Fruit fly (Drosophila melanogaster) whole organism, embryonic: ENCODE measurements around the gene CG43658.

Experiments used
- CG12236 ChIP-seq: fragments of 200-800 bp; sonication (Bioruptor generic); optimal IDR thresholded peaks from 2 replicates; lab custom pipeline; 2016; ENCODE audit warnings: missing biosample characterization, missing genetic modification characterization
- CG12299 ChIP-seq: fragments of 200-800 bp; sonication (Bioruptor generic); optimal IDR thresholded peaks from 2 replicates; lab custom pipeline; 2018; ENCODE audit warnings: missing biosample characterization, mild to moderate bottlenecking, missing genetic modification characterization
- CG12744 ChIP-seq: fragments of 200-800 bp; sonication (Bioruptor generic); optimal IDR thresholded peaks from 2 replicates; lab custom pipeline; 2016; ENCODE audit warnings: missing biosample characterization, missing genetic modification characterization
- CG14014 ChIP-seq: fragments of 200-800 bp; sonication (Bioruptor generic); IDR thresholded peaks from 2 replicates; pipeline ENCODE4 v1.3.6; 2022; ENCODE audit warnings: missing biosample characterization, missing genetic modification characterization
- CG14667 ChIP-seq: fragments of 200-800 bp; sonication (Bioruptor generic); IDR thresholded peaks from 2 replicates; pipeline ENCODE4 v1.3.6; 2022; ENCODE audit warnings: missing biosample characterization, missing genetic modification characterization
- CG15011 ChIP-seq: fragments of 200-800 bp; sonication (Bioruptor generic); optimal IDR thresholded peaks from 3 replicates; lab custom pipeline; 2018; ENCODE audit warnings: missing biosample characterization, mild to moderate bottlenecking, missing genetic modification characterization
- CG15269 ChIP-seq: fragments of 200-800 bp; sonication (Bioruptor generic); optimal IDR thresholded peaks from 2 replicates; lab custom pipeline; 2018; ENCODE audit warnings: missing biosample characterization, mild to moderate bottlenecking, missing genetic modification characterization, moderate library complexity
- CG18599 ChIP-seq: fragments of 200-800 bp; sonication (Bioruptor generic); optimal IDR thresholded peaks from 3 replicates; lab custom pipeline; 2017; ENCODE audit warnings: missing biosample characterization, missing genetic modification characterization, mild to moderate bottlenecking, moderate library complexity, missing genetic modification reagents
- CG18619 ChIP-seq: fragments of 200-800 bp; sonication (Bioruptor generic); optimal IDR thresholded peaks from 3 replicates; lab custom pipeline; 2017; ENCODE audit warnings: missing biosample characterization, mild to moderate bottlenecking, missing genetic modification characterization
- CG4424 ChIP-seq: fragments of 200-800 bp; sonication (Bioruptor generic); optimal IDR thresholded peaks from 3 replicates; lab custom pipeline; 2016; ENCODE audit warnings: missing biosample characterization, missing genetic modification characterization
- CG5180 ChIP-seq: fragments of 200-800 bp; sonication (Bioruptor generic); optimal IDR thresholded peaks from 3 replicates; lab custom pipeline; 2017; ENCODE audit warnings: missing biosample characterization, missing genetic modification characterization, mild to moderate bottlenecking, moderate library complexity, missing genetic modification reagents
- CG7357 ChIP-seq: fragments of 200-800 bp; sonication (Bioruptor generic); IDR thresholded peaks from 3 replicates; pipeline ENCODE4 v1.3.6; 2022; ENCODE audit warnings: missing biosample characterization, missing genetic modification characterization
- CG7839 ChIP-seq: fragments of 200-800 bp; sonication (Bioruptor generic); optimal IDR thresholded peaks from 3 replicates; lab custom pipeline; 2018; ENCODE audit warnings: missing biosample characterization, mild to moderate bottlenecking, missing genetic modification characterization, moderate library complexity
- D19A ChIP-seq: fragments of 200-800 bp; optimal IDR thresholded peaks from 3 replicates; lab custom pipeline; 2019; ENCODE audit warnings: missing biosample characterization, mild to moderate bottlenecking, missing genetic modification characterization, moderate library complexity
- H2.0 ChIP-seq: fragments of 200-800 bp; sonication (Bioruptor generic); IDR thresholded peaks from 2 replicates; pipeline ENCODE4 v1.3.6; 2022; ENCODE audit warnings: missing biosample characterization, missing genetic modification characterization
- HLH4C ChIP-seq: fragments of 200-800 bp; sonication (Bioruptor generic); IDR thresholded peaks from 3 replicates; pipeline ENCODE4 v1.3.6; 2022; ENCODE audit warnings: missing biosample characterization, missing genetic modification characterization; ENCODE audit not compliant: partially characterized antibody
- Mad ChIP-seq: fragments of 200-800 bp; sonication (Bioruptor generic); optimal IDR thresholded peaks from 2 replicates; lab custom pipeline; 2016; ENCODE audit warnings: missing biosample characterization, missing genetic modification characterization
- NK7.1 ChIP-seq: fragments of 200-800 bp; sonication (Bioruptor generic); optimal IDR thresholded peaks from 3 replicates; lab custom pipeline; 2016; ENCODE audit warnings: missing biosample characterization, missing genetic modification characterization
- Nf-YA ChIP-seq: fragments of 200-800 bp; sonication (Bioruptor generic); IDR thresholded peaks from 2 replicates; pipeline ENCODE4 v1.3.6; 2022; ENCODE audit warnings: missing biosample characterization, missing genetic modification characterization
- Rx ChIP-seq: fragments of 200-800 bp; sonication (Bioruptor generic); IDR thresholded peaks from 2 replicates; pipeline ENCODE4 v1.3.6; 2022; ENCODE audit warnings: missing biosample characterization, missing genetic modification characterization
- Usf ChIP-seq: fragments of 200-800 bp; sonication (Bioruptor generic); optimal IDR thresholded peaks from 2 replicates; lab custom pipeline; 2017; ENCODE audit warnings: missing genotype, missing biosample characterization, missing genetic modification characterization
- Xrp1 ChIP-seq: fragments of 200-800 bp; sonication (Bioruptor generic); IDR thresholded peaks from 2 replicates; pipeline ENCODE4 v1.3.6; 2022; ENCODE audit warnings: missing biosample characterization, missing genetic modification characterization
- bbx ChIP-seq: fragments of 200-800 bp; sonication (Bioruptor generic); IDR thresholded peaks from 2 replicates; pipeline ENCODE4 v1.3.6; 2022; ENCODE audit warnings: missing biosample characterization, missing genetic modification characterization; ENCODE audit not compliant: partially characterized antibody
- chn ChIP-seq: fragments of 200-800 bp; sonication (Bioruptor generic); optimal IDR thresholded peaks from 2 replicates; lab custom pipeline; 2016; ENCODE audit warnings: missing biosample characterization, missing genetic modification characterization
- ci ChIP-seq: fragments of 200-800 bp; sonication (Bioruptor generic); IDR thresholded peaks from 3 replicates; pipeline ENCODE4 v1.3.6; 2022; ENCODE audit warnings: missing biosample characterization, missing genetic modification characterization
- crol ChIP-seq: fragments of 200-800 bp; sonication (Bioruptor generic); IDR thresholded peaks from 2 replicates; pipeline ENCODE4 v1.3.6; 2022; ENCODE audit warnings: missing biosample characterization, missing genetic modification characterization
- danr ChIP-seq: fragments of 200-800 bp; sonication (Bioruptor generic); IDR thresholded peaks from 2 replicates; pipeline ENCODE4 v1.3.6; 2022; ENCODE audit warnings: missing biosample characterization, missing genetic modification characterization
- dmrt99B ChIP-seq: fragments of 200-800 bp; sonication (Bioruptor generic); optimal IDR thresholded peaks from 2 replicates; lab custom pipeline; 2018; ENCODE audit warnings: missing biosample characterization, mild to moderate bottlenecking, missing genetic modification characterization, moderate library complexity
- exex ChIP-seq: fragments of 200-800 bp; sonication (Bioruptor generic); optimal IDR thresholded peaks from 4 replicates; lab custom pipeline; 2018; ENCODE audit warnings: missing biosample characterization, mild to moderate bottlenecking, missing genetic modification characterization, moderate library complexity
- eyg ChIP-seq: fragments of 200-800 bp; sonication (Bioruptor generic); optimal IDR thresholded peaks from 3 replicates; lab custom pipeline; 2016; ENCODE audit warnings: missing biosample characterization, missing genetic modification characterization
- fd102C ChIP-seq: fragments of 200-800 bp; sonication (Bioruptor generic); optimal IDR thresholded peaks from 2 replicates; lab custom pipeline; 2018; ENCODE audit warnings: missing biosample characterization, mild to moderate bottlenecking, missing genetic modification characterization, moderate library complexity
- fru ChIP-seq: fragments of >200 bp; optimal IDR thresholded peaks from 2 replicates; lab custom pipeline; 2017
- gt ChIP-seq: fragments of 200-800 bp; sonication (Bioruptor generic); IDR thresholded peaks from 2 replicates; pipeline ENCODE4 v1.3.6; 2022; ENCODE audit warnings: missing biosample characterization, missing genetic modification characterization
- jumu ChIP-seq: fragments of 200-800 bp; sonication (Bioruptor generic); optimal IDR thresholded peaks from 3 replicates; lab custom pipeline; 2016; ENCODE audit warnings: missing biosample characterization, missing genetic modification characterization
- lab ChIP-seq: fragments of 200-800 bp; sonication (Bioruptor generic); optimal IDR thresholded peaks from 3 replicates; lab custom pipeline; 2017; ENCODE audit warnings: missing biosample characterization, missing genetic modification characterization, mild to moderate bottlenecking, moderate library complexity, missing genetic modification reagents
- maf-S ChIP-seq: fragments of 200-800 bp; sonication (Bioruptor generic); optimal IDR thresholded peaks from 2 replicates; lab custom pipeline; 2016; ENCODE audit warnings: missing biosample characterization, missing genetic modification characterization
- mirr ChIP-seq: fragments of 200-800 bp; sonication (Bioruptor generic); optimal IDR thresholded peaks from 3 replicates; lab custom pipeline; 2018; ENCODE audit warnings: missing biosample characterization, mild to moderate bottlenecking, missing genetic modification characterization
- odd ChIP-seq: fragments of 200-800 bp; sonication (Bioruptor generic); optimal IDR thresholded peaks from 2 replicates; lab custom pipeline; 2017; ENCODE audit warnings: missing biosample characterization, mild to moderate bottlenecking, missing genetic modification characterization
- pan ChIP-seq, 4 experiments: fragments of >200 bp in 3 of 4; fragments of 200-800 bp in 1 of 4; sonication (Bioruptor generic) in 1 of 4; optimal IDR thresholded peaks in 3 of 4; IDR thresholded peaks in 1 of 4; 2 replicates each; pipeline versions ENCODE4 v1.3.6 to Lab custom; 2017 to 2022; ENCODE audit warnings: missing biosample characterization in 2 of 4, missing genetic modification characterization in 2 of 4, mixed read lengths in 1 of 4
- pita ChIP-seq: fragments of 200-800 bp; sonication (Bioruptor generic); optimal IDR thresholded peaks from 2 replicates; lab custom pipeline; 2017; ENCODE audit warnings: missing biosample characterization, mild to moderate bottlenecking, missing genetic modification characterization
- pnt ChIP-seq: fragments of 200-800 bp; sonication (Bioruptor generic); optimal IDR thresholded peaks from 3 replicates; lab custom pipeline; 2016; ENCODE audit warnings: missing biosample characterization, missing genetic modification characterization
- ro ChIP-seq: fragments of 200-800 bp; sonication (Bioruptor generic); IDR thresholded peaks from 2 replicates; pipeline ENCODE4 v1.3.6; 2022; ENCODE audit warnings: missing biosample characterization, missing genetic modification characterization
- salm ChIP-seq: fragments of 200-800 bp; sonication (Bioruptor generic); optimal IDR thresholded peaks from 2 replicates; lab custom pipeline; 2018; ENCODE audit warnings: missing biosample characterization, mild to moderate bottlenecking, missing genetic modification characterization
- schlank ChIP-seq: fragments of 200-800 bp; sonication (Bioruptor generic); optimal IDR thresholded peaks from 2 replicates; lab custom pipeline; 2018; ENCODE audit warnings: missing biosample characterization, mild to moderate bottlenecking, missing genetic modification characterization
- sens ChIP-seq: fragments of 200-800 bp; sonication (Bioruptor generic); peaks from one replicate; lab custom pipeline; 2016; ENCODE audit warnings: missing biosample characterization, missing genetic modification characterization
- sens-2 ChIP-seq: fragments of 200-800 bp; sonication (Bioruptor generic); IDR thresholded peaks from 2 replicates; pipeline ENCODE4 v1.3.6; 2022; ENCODE audit warnings: missing biosample characterization, missing genetic modification characterization
- ssp ChIP-seq: fragments of 200-800 bp; sonication (Bioruptor generic); IDR thresholded peaks from 2 replicates; pipeline ENCODE4 v1.3.6; 2022; ENCODE audit warnings: missing biosample characterization, missing genetic modification characterization
- tap ChIP-seq: fragments of 200-800 bp; optimal IDR thresholded peaks from 3 replicates; lab custom pipeline; 2019; ENCODE audit warnings: missing biosample characterization, mild to moderate bottlenecking, missing genetic modification characterization, moderate library complexity
- unc-4 ChIP-seq: fragments of 200-800 bp; sonication (Bioruptor generic); IDR thresholded peaks from 2 replicates; pipeline ENCODE4 v1.3.6; 2022; ENCODE audit warnings: missing biosample characterization, missing genetic modification characterization; ENCODE audit not compliant: partially characterized antibody
- vvl ChIP-seq: fragments of 200-800 bp; sonication (Bioruptor generic); IDR thresholded peaks from 2 replicates; pipeline ENCODE4 v1.3.6; 2022; ENCODE audit warnings: missing biosample characterization, missing genetic modification characterization
- zf30C ChIP-seq: fragments of 200-800 bp; sonication (Bioruptor generic); optimal IDR thresholded peaks from 3 replicates; lab custom pipeline; 2018; ENCODE audit warnings: missing biosample characterization, mild to moderate bottlenecking, missing genetic modification characterization

Gene CG43658

dm6 chrX:17508906-17509305 is 52.1 kb downstream of the CG43658 start (continued):
- TF ChIP-seq exex (no peak), Mad (GFP tag; lab: Kevin White, UChicago) (peak; percentile 33), CG7357 (GFP tag; lab: Robert Waterston, UW) (no peak), eyg (GFP tag; lab: Kevin White, UChicago) (no peak), vvl (peak; percentile 78), CG18599 (GFP tag; lab: Kevin White, UChicago) (peak; percentile 56), fru (no peak), CG4424 (GFP tag; lab: Kevin White, UChicago) (peak; percentile 48), CG14014 (GFP tag; lab: Robert Waterston, UW) (no peak), jumu (GFP tag; lab: Kevin White, UChicago) (no peak), HLH4C (GFP tag; lab: Robert Waterston, UW) (no peak), ci (GFP tag; lab: Robert Waterston, UW) (peak; percentile 85), NK7.1 (GFP tag; lab: Kevin White, UChicago) (peak; percentile 6), tap (peak; percentile 37), Nf-YA (GFP tag; lab: Robert Waterston, UW) (no peak), bbx (no peak), unc-4 (no peak), ssp (GFP tag; lab: Robert Waterston, UW) (0 out of 2 replicates have a peak, but pooled peaks have one; percentile 17), Usf (GFP tag; lab: Kevin White, UChicago) (peak; percentile 7), chn (GFP tag; lab: Kevin White, UChicago) (peak; percentile 59), pan (optimal IDR thresholded peaks at IDR 0.05; lab: Kevin White, UChicago) (no peak), pan (GFP tag; optimal IDR thresholded peaks at IDR 0.05 in 1 of 2, IDR thresholded peaks at IDR 0.05 in 1 of 2) (peak in 1 of 2 experiments; percentile 15), sens-2 (GFP tag; lab: Robert Waterston, UW) (0 out of 2 replicates have a peak, but pooled peaks have one; percentile 32), Xrp1 (GFP tag; lab: Robert Waterston, UW) (peak; percentile 78), CG5180 (GFP tag; lab: Kevin White, UChicago) (peak; percentile 0), fd102C (GFP tag; lab: Kevin White, UChicago) (peak; percentile 66), H2.0 (GFP tag; lab: Robert Waterston, UW) (peak; percentile 64), maf-S (GFP tag; lab: Kevin White, UChicago) (no peak), sens (GFP tag; lab: Kevin White, UChicago) (peak; percentile 93), pita (GFP tag; lab: Kevin White, UChicago) (no peak), mirr (GFP tag; lab: Kevin White, UChicago) (no peak), schlank (no peak), salm (tag; lab: Kevin White, UChicago) (no peak), zf30C (GFP tag; lab: Kevin White, UChicago) (peak; percentile 80), CG18619 (peak; percentile 3), CG12744 (GFP tag; lab: Kevin White, UChicago) (peak; percentile 0), dmrt99B (peak; percentile 62), CG12299 (tag; lab: Kevin White, UChicago) (no peak), D19A (tag; lab: Kevin White, UChicago) (peak; percentile 30), odd (GFP tag; lab: Kevin White, UChicago) (peak; percentile 11), danr (GFP tag; lab: Robert Waterston, UW) (no peak), gt (GFP tag; lab: Robert Waterston, UW) (no peak), CG7839 (tag; lab: Kevin White, UChicago) (peak; percentile 60), CG14667 (GFP tag; lab: Robert Waterston, UW) (0 out of 2 replicates have a peak, but pooled peaks have one; percentile 13), Rx (no peak), pnt (GFP tag; lab: Kevin White, UChicago) (peak; percentile 55), CG15011 (GFP tag; lab: Kevin White, UChicago) (no peak), lab (peak; percentile 44), CG12236 (GFP tag; lab: Kevin White, UChicago) (peak; percentile 39), crol (GFP tag; lab: Robert Waterston, UW) (peak; percentile 13; the same call in 1 of the 2 replicates), CG15269 (peak; percentile 37), ro (GFP tag; lab: Robert Waterston, UW) (peak; percentile 30; the same call in 1 of the 2 replicates)
